Fruit fly (Drosophila melanogaster) whole organism, embryonic: ENCODE measurements around the gene tra.
A peak's percentile ranks its signal among the peaks of the same experiment; 100 is the strongest.

Experiments
- Abd-B ChIP-seq: fragments of 200-800 bp; sonication (Bioruptor generic); optimal IDR thresholded peaks from 2 replicates; lab custom pipeline; 2018; ENCODE audit warnings: missing biosample characterization, mild to moderate bottlenecking, missing genetic modification characterization, moderate library complexity
- Adf1 ChIP-seq: fragments of 200-800 bp; sonication (Bioruptor generic); IDR thresholded peaks from 2 replicates; pipeline ENCODE4 v1.3.6; 2022; ENCODE audit warnings: missing biosample characterization, missing genetic modification characterization
- Atf-2 ChIP-seq: fragments of 200-800 bp; sonication (Bioruptor generic); optimal IDR thresholded peaks from 2 replicates; lab custom pipeline; 2016; ENCODE audit warnings: missing biosample characterization, missing genetic modification characterization
- Bdp1 ChIP-seq: fragments of 200-800 bp; sonication (Bioruptor generic); optimal IDR thresholded peaks from 3 replicates; lab custom pipeline; 2016; ENCODE audit warnings: missing biosample characterization, missing genetic modification characterization
- CG10431 ChIP-seq: fragments of 200-800 bp; sonication (Bioruptor generic); optimal IDR thresholded peaks from 3 replicates; lab custom pipeline; 2018; ENCODE audit warnings: missing biosample characterization, mild to moderate bottlenecking, missing genetic modification characterization
- CG1233 ChIP-seq: fragments of 200-800 bp; sonication (Bioruptor generic); optimal IDR thresholded peaks from 4 replicates; lab custom pipeline; 2018; ENCODE audit warnings: missing biosample characterization, mild to moderate bottlenecking, missing genetic modification characterization
- CG12942 ChIP-seq: fragments of 200-800 bp; sonication (Bioruptor generic); optimal IDR thresholded peaks from 3 replicates; lab custom pipeline; 2016; ENCODE audit warnings: missing biosample characterization, missing genetic modification characterization
- CG13287 ChIP-seq: fragments of 200-800 bp; sonication (Bioruptor generic); IDR thresholded peaks from 2 replicates; pipeline ENCODE4 v1.3.6; 2022; ENCODE audit warnings: missing biosample characterization, missing genetic modification characterization; ENCODE audit not compliant: partially characterized antibody
- CG14667 ChIP-seq: fragments of 200-800 bp; sonication (Bioruptor generic); IDR thresholded peaks from 2 replicates; pipeline ENCODE4 v1.3.6; 2022; ENCODE audit warnings: missing biosample characterization, missing genetic modification characterization
- CG16813 ChIP-seq: fragments of 200-800 bp; sonication (Bioruptor generic); IDR thresholded peaks from 3 replicates; pipeline ENCODE4 v1.3.6; 2022; ENCODE audit warnings: missing biosample characterization, missing genetic modification characterization; ENCODE audit not compliant: partially characterized antibody
- CG17568 ChIP-seq: fragments of 200-800 bp; sonication (Bioruptor generic); optimal IDR thresholded peaks from 2 replicates; lab custom pipeline; 2018; ENCODE audit warnings: missing biosample characterization, mild to moderate bottlenecking, missing genetic modification characterization, moderate library complexity
- CG17912 ChIP-seq: fragments of 200-800 bp; sonication (Bioruptor generic); optimal IDR thresholded peaks from 2 replicates; lab custom pipeline; 2018; ENCODE audit warnings: missing biosample characterization, mild to moderate bottlenecking, missing genetic modification characterization
- CG18011 ChIP-seq: fragments of 200-800 bp; sonication (Bioruptor generic); optimal IDR thresholded peaks from 2 replicates; lab custom pipeline; 2017; ENCODE audit warnings: missing biosample characterization, missing genetic modification characterization, mild to moderate bottlenecking, moderate library complexity, missing genotype
- CG18764 ChIP-seq: fragments of 200-800 bp; sonication (Bioruptor generic); optimal IDR thresholded peaks from 3 replicates; lab custom pipeline; 2016; ENCODE audit warnings: missing biosample characterization, missing genetic modification characterization
- CG2875 ChIP-seq: fragments of 200-800 bp; sonication (Bioruptor generic); optimal IDR thresholded peaks from 2 replicates; lab custom pipeline; 2017; ENCODE audit warnings: missing biosample characterization, mild to moderate bottlenecking, missing genetic modification characterization, missing genetic modification reagents
- CG32532 ChIP-seq: fragments of 200-800 bp; sonication (Bioruptor generic); IDR thresholded peaks from 2 replicates; pipeline ENCODE4 v1.3.6; 2022; ENCODE audit warnings: missing biosample characterization, missing genetic modification characterization
- CG33557 ChIP-seq: fragments of 200-800 bp; sonication (Bioruptor generic); optimal IDR thresholded peaks from 2 replicates; lab custom pipeline; 2019; ENCODE audit warnings: missing biosample characterization, mild to moderate bottlenecking, missing genetic modification characterization, moderate library complexity
- CG4282 ChIP-seq: fragments of 200-800 bp; sonication (Bioruptor generic); optimal IDR thresholded peaks from 2 replicates; lab custom pipeline; 2016; ENCODE audit warnings: missing biosample characterization, missing genetic modification characterization
- CG4617 ChIP-seq: fragments of 200-800 bp; sonication (Bioruptor generic); optimal IDR thresholded peaks from 3 replicates; lab custom pipeline; 2016; ENCODE audit warnings: missing biosample characterization, missing genetic modification characterization, borderline replicate concordance
- CG5180 ChIP-seq: fragments of 200-800 bp; sonication (Bioruptor generic); optimal IDR thresholded peaks from 3 replicates; lab custom pipeline; 2017; ENCODE audit warnings: missing biosample characterization, missing genetic modification characterization, mild to moderate bottlenecking, moderate library complexity, missing genetic modification reagents
- CG6791 ChIP-seq: fragments of 200-800 bp; sonication (Bioruptor generic); IDR thresholded peaks from 3 replicates; pipeline ENCODE4 v1.3.6; 2022; ENCODE audit warnings: missing biosample characterization, missing genetic modification characterization; ENCODE audit not compliant: partially characterized antibody
- CG8388 ChIP-seq: fragments of 200-800 bp; sonication (Bioruptor generic); optimal IDR thresholded peaks from 2 replicates; lab custom pipeline; 2019; ENCODE audit warnings: missing biosample characterization, mild to moderate bottlenecking, missing genetic modification characterization, moderate library complexity
- CkIIα-i1 ChIP-seq: fragments of 200-800 bp; sonication (Bioruptor generic); IDR thresholded peaks from 2 replicates; pipeline ENCODE4 v1.3.6; 2022; ENCODE audit warnings: missing biosample characterization, missing genetic modification characterization
- Dbx ChIP-seq: fragments of 200-800 bp; sonication (Bioruptor generic); IDR thresholded peaks from 3 replicates; pipeline ENCODE4 v1.3.6; 2022; ENCODE audit warnings: missing biosample characterization, missing genetic modification characterization
- E2f2 ChIP-seq: fragments of 200-800 bp; sonication (Bioruptor generic); IDR thresholded peaks from 2 replicates; pipeline ENCODE4 v1.3.6; 2022; ENCODE audit warnings: missing biosample characterization, missing genetic modification characterization
- Hand ChIP-seq: fragments of 200-800 bp; sonication (Bioruptor generic); optimal IDR thresholded peaks from 2 replicates; lab custom pipeline; 2017; ENCODE audit warnings: mild to moderate bottlenecking, missing biosample characterization, missing genetic modification reagents, missing genetic modification characterization
- HmgD ChIP-seq: fragments of 200-800 bp; sonication (Bioruptor generic); optimal IDR thresholded peaks from 3 replicates; lab custom pipeline; 2016; ENCODE audit warnings: missing biosample characterization, missing genetic modification characterization
- Hmr ChIP-seq: fragments of 200-800 bp; sonication (Bioruptor generic); optimal IDR thresholded peaks from 3 replicates; lab custom pipeline; 2017; ENCODE audit warnings: mild to moderate bottlenecking, missing biosample characterization, missing genetic modification reagents, missing genetic modification characterization
- NFAT ChIP-seq: fragments of 200-800 bp; sonication (Bioruptor generic); IDR thresholded peaks from 2 replicates; pipeline ENCODE4 v1.3.6; 2022; ENCODE audit warnings: missing biosample characterization, missing genetic modification characterization
- PHDP ChIP-seq: fragments of 200-800 bp; sonication (Bioruptor generic); optimal IDR thresholded peaks from 3 replicates; lab custom pipeline; 2018; ENCODE audit warnings: missing biosample characterization, mild to moderate bottlenecking, missing genetic modification characterization, moderate library complexity
- Tbp ChIP-seq: fragments of >200 bp; optimal IDR thresholded peaks from 2 replicates; lab custom pipeline; 2018; ENCODE audit warnings: missing biosample characterization, missing genetic modification characterization
- br ChIP-seq: fragments of >200 bp; optimal IDR thresholded peaks from 2 replicates; lab custom pipeline; 2017
- chif ChIP-seq, 2 experiments: fragments of 200-800 bp; sonication (Bioruptor generic); optimal IDR thresholded peaks; 3 replicates each; lab custom pipeline; 2016; ENCODE audit warnings: missing biosample characterization in 2 of 2, missing genetic modification characterization in 2 of 2
- chn ChIP-seq: fragments of 200-800 bp; sonication (Bioruptor generic); optimal IDR thresholded peaks from 2 replicates; lab custom pipeline; 2016; ENCODE audit warnings: missing biosample characterization, missing genetic modification characterization
- crol ChIP-seq: fragments of 200-800 bp; sonication (Bioruptor generic); IDR thresholded peaks from 2 replicates; pipeline ENCODE4 v1.3.6; 2022; ENCODE audit warnings: missing biosample characterization, missing genetic modification characterization
- dpn ChIP-seq, 2 experiments: fragments of 200-800 bp; sonication (Bioruptor generic); optimal IDR thresholded peaks; 3 replicates each; lab custom pipeline; 2016; ENCODE audit warnings: missing biosample characterization in 2 of 2, missing genetic modification characterization in 2 of 2
- fru ChIP-seq: fragments of >200 bp; optimal IDR thresholded peaks from 2 replicates; lab custom pipeline; 2017
- gce ChIP-seq: fragments of 200-800 bp; sonication (Bioruptor generic); IDR thresholded peaks from 3 replicates; pipeline ENCODE4 v1.3.6; 2022; ENCODE audit warnings: missing biosample characterization, missing genetic modification characterization
- gsb-n ChIP-seq: fragments of 200-800 bp; sonication (Bioruptor generic); optimal IDR thresholded peaks from 3 replicates; lab custom pipeline; 2018; ENCODE audit warnings: missing biosample characterization, mild to moderate bottlenecking, missing genetic modification characterization
- gt ChIP-seq: fragments of 200-800 bp; sonication (Bioruptor generic); IDR thresholded peaks from 2 replicates; pipeline ENCODE4 v1.3.6; 2022; ENCODE audit warnings: missing biosample characterization, missing genetic modification characterization
- klu ChIP-seq: fragments of 200-800 bp; sonication (Bioruptor generic); IDR thresholded peaks from 2 replicates; pipeline ENCODE4 v1.3.6; 2022; ENCODE audit warnings: missing biosample characterization, missing genetic modification characterization
- lbe ChIP-seq: fragments of 200-800 bp; sonication (Bioruptor generic); optimal IDR thresholded peaks from 2 replicates; lab custom pipeline; 2016; ENCODE audit warnings: missing biosample characterization, mild to moderate bottlenecking, missing genetic modification characterization
- lmd ChIP-seq: fragments of 200-800 bp; sonication (Bioruptor generic); IDR thresholded peaks from 2 replicates; pipeline ENCODE4 v1.3.6; 2022; ENCODE audit warnings: missing biosample characterization, missing genetic modification characterization
- otp ChIP-seq: fragments of 200-800 bp; sonication (Bioruptor generic); IDR thresholded peaks from 3 replicates; pipeline ENCODE4, ENCODE4 v1.3.6; 2022; ENCODE audit warnings: missing biosample characterization, missing genetic modification characterization
- phol ChIP-seq: fragments of 200-800 bp; sonication (Bioruptor generic); optimal IDR thresholded peaks from 3 replicates; lab custom pipeline; 2018; ENCODE audit warnings: missing biosample characterization, mild to moderate bottlenecking, missing genetic modification characterization, moderate library complexity
- psq ChIP-seq: fragments of 200-800 bp; sonication (Bioruptor generic); optimal IDR thresholded peaks from 2 replicates; lab custom pipeline; 2017; ENCODE audit warnings: missing biosample characterization, missing genetic modification characterization
- ro ChIP-seq: fragments of 200-800 bp; sonication (Bioruptor generic); IDR thresholded peaks from 2 replicates; pipeline ENCODE4 v1.3.6; 2022; ENCODE audit warnings: missing biosample characterization, missing genetic modification characterization
- stwl ChIP-seq: fragments of 200-800 bp; sonication (Bioruptor generic); optimal IDR thresholded peaks from 3 replicates; lab custom pipeline; 2018; ENCODE audit warnings: missing biosample characterization, mild to moderate bottlenecking, missing genetic modification characterization, moderate library complexity
- tll ChIP-seq, 2 experiments: fragments of 200-800 bp in 1 of 2; fragments of >200 bp in 1 of 2; sonication (Bioruptor generic) in 1 of 2; optimal IDR thresholded peaks; 2 replicates each; lab custom pipeline; 2017 to 2019; ENCODE audit warnings: missing biosample characterization in 2 of 2, missing genetic modification characterization in 2 of 2, mild to moderate bottlenecking in 1 of 2, moderate library complexity in 1 of 2
- wor ChIP-seq: fragments of 200-800 bp; sonication (Bioruptor generic); IDR thresholded peaks from 2 replicates; pipeline ENCODE4 v1.3.6; 2022; ENCODE audit warnings: missing biosample characterization, missing genetic modification characterization
- zfh1 ChIP-seq: fragments of 200-800 bp; sonication (Bioruptor generic); IDR thresholded peaks from 3 replicates; pipeline ENCODE4 v1.3.6; 2022; ENCODE audit warnings: missing biosample characterization, missing genetic modification characterization

tra gene

DNA sequence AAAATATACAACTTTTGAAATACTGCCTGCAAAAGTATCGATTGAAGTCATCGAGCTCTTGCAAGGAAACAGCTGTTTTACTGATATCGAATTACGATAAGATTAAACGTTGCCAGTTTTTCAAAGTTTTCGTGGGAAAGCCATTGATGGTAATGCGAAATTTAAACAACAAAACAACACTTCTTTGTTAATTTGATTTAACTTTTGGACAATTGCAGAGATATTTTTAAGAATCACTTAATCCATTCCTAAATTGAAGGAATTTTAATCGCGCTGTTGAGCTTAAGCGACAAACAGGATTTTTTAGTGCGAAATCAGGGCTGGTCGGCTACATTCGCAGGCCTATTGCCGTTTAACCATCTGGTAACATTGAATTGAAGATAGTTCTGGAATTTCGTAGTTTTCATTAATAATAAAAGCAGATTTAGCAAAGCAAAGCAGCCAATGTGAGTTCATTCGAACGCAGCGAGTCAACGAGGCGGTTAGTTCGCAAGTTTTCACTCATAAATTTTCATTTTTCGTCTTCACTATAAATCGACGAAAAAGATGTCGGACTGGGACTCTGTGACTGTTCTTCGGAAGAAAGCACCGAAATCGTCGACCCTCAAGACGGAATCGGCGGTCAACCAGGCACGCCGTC is 16.4 kb downstream of the tra start, which contains the start of gene mbf1 (continued):
- peak; percentile 11 for TF ChIP-seq Hmr
- 0 out of 3 replicates have a peak, but pooled peaks have one; percentile 14 for TF ChIP-seq Dbx (GFP tag; lab: Robert Waterston, UW)
- no peak for TF ChIP-seq psq (GFP tag; lab: Kevin White, UChicago)
- peak; percentile 22 for TF ChIP-seq CG17568 (GFP tag; lab: Kevin White, UChicago)
- TF ChIP-seq zfh1 (GFP tag; lab: Robert Waterston, UW): no peak
- TF ChIP-seq CG6791: no peak
- no peak for TF ChIP-seq wor (GFP tag; lab: Robert Waterston, UW)
- peak in 1 of 2 experiments; percentile 16 for TF ChIP-seq tll (GFP tag; optimal IDR thresholded peaks at IDR 0.05; lab: Kevin White, UChicago)
- TF ChIP-seq HmgD (GFP tag; lab: Kevin White, UChicago): peak; percentile 39
- no peak for TF ChIP-seq CG10431 (GFP tag; lab: Kevin White, UChicago)
- TF ChIP-seq fru (lab: Kevin White, UChicago): no peak
- TF ChIP-seq Tbp (GFP tag; lab: Kevin White, UChicago): no peak
- TF ChIP-seq Bdp1 (GFP tag; lab: Kevin White, UChicago): no peak
- no peak for TF ChIP-seq Atf-2 (GFP tag; lab: Kevin White, UChicago)
- no peak for TF ChIP-seq gt (GFP tag; lab: Robert Waterston, UW)
- no peak for TF ChIP-seq CG4282
- TF ChIP-seq PHDP (tag; lab: Kevin White, UChicago): peak; percentile 40
- peak; percentile 47; the same call in 2 of the 3 replicates for TF ChIP-seq CG16813 (GFP tag; lab: Robert Waterston, UW)
- no peak for TF ChIP-seq NFAT (GFP tag; lab: Robert Waterston, UW)
- TF ChIP-seq chif (GFP tag; optimal IDR thresholded peaks at IDR 0.05; lab: Kevin White, UChicago): peak in 1 of 2 experiments; percentile 8
- TF ChIP-seq CG5180 (GFP tag; lab: Kevin White, UChicago): no peak
- peak; percentile 5 for TF ChIP-seq CG18011 (GFP tag; lab: Kevin White, UChicago)
- TF ChIP-seq CG14667 (GFP tag; lab: Robert Waterston, UW): no peak
- no peak for TF ChIP-seq Adf1 (GFP tag; lab: Robert Waterston, UW)
- no peak for TF ChIP-seq gsb-n (tag; lab: Kevin White, UChicago)
- no peak for TF ChIP-seq CG17912 (GFP tag; lab: Kevin White, UChicago)
- TF ChIP-seq Abd-B (GFP tag; lab: Kevin White, UChicago): no peak
- TF ChIP-seq otp (GFP tag; lab: Robert Waterston, UW): no peak
- TF ChIP-seq CG2875: no peak
- TF ChIP-seq CG1233 (GFP tag; lab: Kevin White, UChicago): no peak
- no peak for TF ChIP-seq CG12942 (GFP tag; lab: Kevin White, UChicago)
- peak; percentile 91 for TF ChIP-seq CG4617 (GFP tag; lab: Kevin White, UChicago)
- TF ChIP-seq lmd (GFP tag; lab: Robert Waterston, UW): no peak
- peak; percentile 69 for TF ChIP-seq E2f2 (GFP tag; lab: Robert Waterston, UW)
- TF ChIP-seq chn: no peak
- peak; percentile 62 for TF ChIP-seq phol (tag; lab: Kevin White, UChicago)
- TF ChIP-seq ro (GFP tag; lab: Robert Waterston, UW): no peak
- no peak for TF ChIP-seq Hand (GFP tag; lab: Kevin White, UChicago)
- TF ChIP-seq klu (GFP tag; lab: Robert Waterston, UW): no peak
- no peak for TF ChIP-seq CG8388
- peak; percentile 85 for TF ChIP-seq stwl (tag; lab: Kevin White, UChicago)
- TF ChIP-seq CkIIα-i1 (GFP tag; lab: Robert Waterston, UW): no peak
- TF ChIP-seq CG32532 (GFP tag; lab: Robert Waterston, UW): no peak
- TF ChIP-seq lbe (GFP tag; lab: Kevin White, UChicago): no peak
- TF ChIP-seq br (lab: Kevin White, UChicago): no peak
- no peak for TF ChIP-seq gce (GFP tag; lab: Robert Waterston, UW)
- TF ChIP-seq CG18764 (GFP tag; lab: Kevin White, UChicago): peak; percentile 12
- TF ChIP-seq CG33557 (GFP tag; lab: Kevin White, UChicago): no peak
- peak in 1 of 2 experiments; percentile 4 for TF ChIP-seq dpn (GFP tag; optimal IDR thresholded peaks at IDR 0.05; lab: Kevin White, UChicago)
- TF ChIP-seq crol (GFP tag; lab: Robert Waterston, UW): no peak
- peak; percentile 75 for TF ChIP-seq CG13287
